Worm (Caenorhabditis elegans) whole organism, young adult: ENCODE results near the gene C56C10.7.

Source experiments
- C06A6.2 ChIP-seq: fragments of 200-800 bp; sonication (Bioruptor generic); conservative IDR thresholded peaks from 2 replicates; pipeline ENCODE4 v1.3.6; 2022; ENCODE audit warnings: missing genetic modification characterization, missing compliant biosample characterization
- D2030.7 ChIP-seq: fragments of 200-800 bp; sonication (Bioruptor generic); IDR thresholded peaks from 2 replicates; pipeline ENCODE4 v1.3.6; 2022; ENCODE audit warnings: missing genetic modification reagents, missing genetic modification characterization, missing compliant biosample characterization
- F10E7.11 ChIP-seq: sonication (generic microtip); optimal IDR thresholded peaks from 2 replicates; lab custom pipeline; 2017; ENCODE audit warnings: mild to moderate bottlenecking, missing genetic modification characterization, moderate library complexity, missing compliant biosample characterization
- F55B11.4 ChIP-seq: sonication (generic microtip); optimal IDR thresholded peaks from 2 replicates; lab custom pipeline; 2016; ENCODE audit warnings: missing compliant biosample characterization, missing genetic modification characterization, borderline replicate concordance; ENCODE audit not compliant: insufficient read depth
- F57A8.1 ChIP-seq: fragments of 200-800 bp; sonication (Bioruptor generic); optimal IDR thresholded peaks from 2 replicates; lab custom pipeline; 2018; ENCODE audit warnings: mild to moderate bottlenecking, missing genetic modification characterization, moderate library complexity, missing compliant biosample characterization
- K12H6.12 ChIP-seq: fragments of 200-800 bp; sonication (Bioruptor generic); optimal IDR thresholded peaks from 2 replicates; lab custom pipeline; 2018; ENCODE audit warnings: mild to moderate bottlenecking, missing genetic modification characterization, missing compliant biosample characterization
- T07F8.4 ChIP-seq: sonication (generic microtip); optimal IDR thresholded peaks from 2 replicates; lab custom pipeline; 2016; ENCODE audit warnings: mild to moderate bottlenecking, missing genetic modification characterization, moderate library complexity, missing compliant biosample characterization
- Y67H2A.10 ChIP-seq: fragments of 200-800 bp; sonication (Bioruptor generic); conservative IDR thresholded peaks from 2 replicates; pipeline ENCODE4 v1.3.6; 2022; ENCODE audit warnings: missing genetic modification reagents, missing genetic modification characterization, missing compliant biosample characterization
- Y79H2A.3 ChIP-seq: fragments of 200-800 bp; sonication (Bioruptor generic); conservative IDR thresholded peaks from 2 replicates; pipeline ENCODE4 v1.3.6; 2022; ENCODE audit warnings: missing genetic modification reagents, missing genetic modification characterization, missing compliant biosample characterization
- Y95B8A.8 ChIP-seq: fragments of 200-800 bp; sonication (Bioruptor generic); IDR thresholded peaks from 2 replicates; pipeline ENCODE4 v1.3.6; 2022; ENCODE audit warnings: missing genetic modification reagents, missing genetic modification characterization, missing compliant biosample characterization
- aptf-2 ChIP-seq: fragments of 200-800 bp; sonication (Bioruptor generic); conservative IDR thresholded peaks from 2 replicates; pipeline ENCODE4 v1.3.6; 2022; ENCODE audit warnings: missing genetic modification reagents, missing genetic modification characterization, missing compliant biosample characterization
- attf-3 ChIP-seq: fragments of 200-800 bp; sonication (Bioruptor generic); conservative IDR thresholded peaks from 2 replicates; pipeline ENCODE4 v1.3.6; 2022; ENCODE audit warnings: missing genetic modification reagents, missing genetic modification characterization, missing compliant biosample characterization
- bed-2 ChIP-seq: fragments of 200-800 bp; sonication (Bioruptor generic); IDR thresholded peaks from 2 replicates; pipeline ENCODE4 v1.3.6; 2022; ENCODE audit warnings: missing genetic modification reagents, missing genetic modification characterization, missing compliant biosample characterization
- cebp-2 ChIP-seq: fragments of 200-800 bp; sonication (Bioruptor generic); IDR thresholded peaks from 2 replicates; pipeline ENCODE4 v1.3.6; 2022; ENCODE audit warnings: missing genetic modification characterization, missing compliant biosample characterization
- ceh-40 ChIP-seq: fragments of 200-800 bp; sonication (Bioruptor generic); IDR thresholded peaks from 2 replicates; pipeline ENCODE4 v1.3.6; 2022; ENCODE audit warnings: missing genetic modification characterization, missing compliant biosample characterization
- die-1 ChIP-seq: sonication (generic microtip); optimal IDR thresholded peaks from 2 replicates; lab custom pipeline; 2016; ENCODE audit warnings: missing genotype, mild to moderate bottlenecking, missing genetic modification characterization, missing compliant biosample characterization
- dox-1 ChIP-seq: fragments of 200-800 bp; sonication (Bioruptor generic); IDR thresholded peaks from 2 replicates; pipeline ENCODE4 v1.3.6; 2022; ENCODE audit warnings: missing genetic modification reagents, missing genetic modification characterization, missing compliant biosample characterization
- dpff-1 ChIP-seq: sonication (generic microtip); optimal IDR thresholded peaks from 2 replicates; lab custom pipeline; 2017; ENCODE audit warnings: mild to moderate bottlenecking, missing genetic modification characterization, missing compliant biosample characterization
- dpl-1 ChIP-seq: fragments of 150-350 bp; optimal IDR thresholded peaks from 2 replicates; lab custom pipeline; 2014; ENCODE audit warnings: missing biosample characterization, missing genetic modification reagents, missing genetic modification characterization
- egl-44 ChIP-seq: fragments of 200-800 bp; sonication (Bioruptor generic); IDR thresholded peaks from 2 replicates; pipeline ENCODE4 v1.3.6; 2022; ENCODE audit warnings: missing genetic modification reagents, missing genetic modification characterization, missing compliant biosample characterization
- fkh-3 ChIP-seq: sonication (generic microtip); optimal IDR thresholded peaks from 2 replicates; lab custom pipeline; 2016; ENCODE audit warnings: mild to moderate bottlenecking, missing genetic modification characterization, missing compliant biosample characterization
- hlh-12 ChIP-seq: sonication (generic microtip); optimal IDR thresholded peaks from 2 replicates; lab custom pipeline; 2016; ENCODE audit warnings: missing genetic modification characterization, missing compliant biosample characterization
- hmg-1.2 ChIP-seq: fragments of 200-800 bp; sonication (Bioruptor generic); IDR thresholded peaks from 2 replicates; pipeline ENCODE4 v1.3.6; 2022; ENCODE audit warnings: missing genetic modification reagents, missing genetic modification characterization, missing compliant biosample characterization
- let-526 ChIP-seq: fragments of 200-800 bp; sonication (Bioruptor generic); IDR thresholded peaks from 2 replicates; pipeline ENCODE4 v1.3.6; 2022; ENCODE audit warnings: missing genetic modification reagents, missing genetic modification characterization, missing compliant biosample characterization
- let-607 ChIP-seq, 2 experiments: fragments of 200-800 bp in 1 of 2; sonication (Bioruptor generic) in 1 of 2; sonication (generic microtip) in 1 of 2; optimal IDR thresholded peaks; 2 replicates each; lab custom pipeline; 2016 to 2018; ENCODE audit warnings: mild to moderate bottlenecking in 2 of 2, missing compliant biosample characterization in 2 of 2, missing genetic modification characterization in 2 of 2, moderate library complexity in 2 of 2, missing genotype in 1 of 2
- lin-26 ChIP-seq: fragments of 200-800 bp; sonication (Bioruptor generic); IDR thresholded peaks from 2 replicates; pipeline ENCODE4 v1.3.6; 2022; ENCODE audit warnings: missing genetic modification reagents, missing genetic modification characterization, missing compliant biosample characterization
- lir-1 ChIP-seq: fragments of 200-800 bp; sonication (Bioruptor generic); conservative IDR thresholded peaks from 2 replicates; pipeline ENCODE4 v1.3.6; 2022; ENCODE audit warnings: missing genetic modification reagents, missing genetic modification characterization, missing compliant biosample characterization
- lsl-1 ChIP-seq: fragments of 200-800 bp; sonication (Bioruptor generic); optimal IDR thresholded peaks from 2 replicates; lab custom pipeline; 2018; ENCODE audit warnings: mild to moderate bottlenecking, missing genetic modification characterization, moderate library complexity, missing compliant biosample characterization
- lsy-27 ChIP-seq: sonication (generic microtip); optimal IDR thresholded peaks from 2 replicates; lab custom pipeline; 2017; ENCODE audit warnings: missing genetic modification characterization, mild to moderate bottlenecking, missing compliant biosample characterization, antibody characterized with exemption, missing genotype, borderline replicate concordance; ENCODE audit not compliant: insufficient read depth
- mcd-1 ChIP-seq: fragments of 200-800 bp; sonication (Bioruptor generic); IDR thresholded peaks from 2 replicates; pipeline ENCODE4 v1.3.6; 2022; ENCODE audit warnings: missing genetic modification reagents, missing genetic modification characterization, missing compliant biosample characterization
- mel-28 ChIP-seq: sonication (generic microtip); optimal IDR thresholded peaks from 2 replicates; lab custom pipeline; 2016; ENCODE audit warnings: borderline replicate concordance, mild to moderate bottlenecking, missing genetic modification characterization, missing compliant biosample characterization
- nhr-120 ChIP-seq: fragments of 200-800 bp; sonication (Bioruptor generic); IDR thresholded peaks from 2 replicates; pipeline ENCODE4 v1.3.6; 2022; ENCODE audit warnings: missing genetic modification characterization, missing compliant biosample characterization
- nhr-80 ChIP-seq: sonication (generic microtip); optimal IDR thresholded peaks from 2 replicates; lab custom pipeline; 2016; ENCODE audit warnings: missing genetic modification characterization, missing compliant biosample characterization
- pbrm-1 ChIP-seq: fragments of 200-800 bp; sonication (Bioruptor generic); IDR thresholded peaks from 2 replicates; pipeline ENCODE4 v1.3.6; 2022; ENCODE audit warnings: missing genetic modification reagents, missing genetic modification characterization, missing compliant biosample characterization
- rec-8 ChIP-seq, 2 experiments: sonication (generic microtip); optimal IDR thresholded peaks; 2 replicates each; lab custom pipeline; 2016; ENCODE audit warnings: mild to moderate bottlenecking in 2 of 2, missing genetic modification characterization in 2 of 2, missing genetic modification reagents in 2 of 2, missing genotype in 2 of 2, missing biosample characterization in 1 of 2, missing compliant biosample characterization in 1 of 2, moderate library complexity in 1 of 2
- snpc-4 ChIP-seq, 5 experiments: fragments of 150-350 bp in 1 of 5; sonication (generic microtip) in 4 of 5; optimal IDR thresholded peaks; 2 replicates each; lab custom pipeline; 2014 to 2018; ENCODE audit warnings: missing genetic modification characterization in 5 of 5, missing biosample characterization in 3 of 5, antibody characterized with exemption in 2 of 5, mild to moderate bottlenecking in 2 of 5, missing compliant biosample characterization in 2 of 5, missing genotype in 2 of 5, moderate library complexity in 2 of 5, missing genetic modification reagents in 1 of 5
- xnd-1 ChIP-seq: sonication (generic microtip); optimal IDR thresholded peaks from 2 replicates; lab custom pipeline; 2016; ENCODE audit warnings: missing genotype, missing genetic modification reagents, missing genetic modification characterization, missing compliant biosample characterization
- zfh-2 ChIP-seq: fragments of 200-800 bp; sonication (Bioruptor generic); conservative IDR thresholded peaks from 2 replicates; pipeline ENCODE4 v1.3.6; 2022; ENCODE audit warnings: missing genetic modification reagents, missing genetic modification characterization, missing compliant biosample characterization
- ztf-25 ChIP-seq: fragments of 200-800 bp; sonication (Bioruptor generic); IDR thresholded peaks from 2 replicates; pipeline ENCODE4 v1.3.6; 2022; ENCODE audit warnings: missing genetic modification reagents, missing genetic modification characterization, missing compliant biosample characterization
- ztf-26 ChIP-seq: sonication (generic microtip); optimal IDR thresholded peaks from 2 replicates; lab custom pipeline; 2017; ENCODE audit warnings: missing genetic modification characterization, missing compliant biosample characterization
- ztf-3 ChIP-seq: fragments of 200-800 bp; sonication (Bioruptor generic); optimal IDR thresholded peaks from 2 replicates; lab custom pipeline; 2018; ENCODE audit warnings: mild to moderate bottlenecking, missing genetic modification characterization, missing compliant biosample characterization
- ztf-6 ChIP-seq: fragments of 200-800 bp; sonication (Bioruptor generic); IDR thresholded peaks from 2 replicates; pipeline ENCODE4 v1.3.6; 2022; ENCODE audit warnings: missing genetic modification reagents, missing genetic modification characterization, missing compliant biosample characterization

The C56C10.7 gene

DNA sequence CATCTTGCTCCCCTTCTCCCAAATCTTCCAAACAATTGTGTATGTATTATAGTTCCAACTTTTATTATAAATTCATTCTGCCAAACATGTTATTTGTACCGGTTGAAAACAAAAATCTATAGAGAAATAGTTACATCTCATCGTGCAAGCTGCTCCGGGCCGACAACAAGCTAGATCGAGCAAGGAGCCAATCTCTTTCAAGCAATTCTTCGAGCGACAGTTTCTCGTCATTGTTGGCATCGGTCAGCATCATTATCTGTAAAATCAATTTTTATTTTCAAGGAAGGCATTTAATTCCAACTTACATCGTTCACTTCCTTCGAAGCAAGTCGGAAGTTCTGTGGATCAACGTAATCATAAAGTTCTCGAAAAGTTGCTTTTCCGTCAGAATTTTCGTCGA is 3.6 kb upstream of the C56C10.7 start (continued):
- TF ChIP-seq xnd-1 (tag; lab: Kevin White, UChicago) (no peak), snpc-4 (GFP tag; optimal IDR thresholded peaks at IDR 0.05; lab: Kevin White, UChicago) (no peak), snpc-4 (tag; optimal IDR thresholded peaks at IDR 0.05; lab: Kevin White, UChicago) (no peak), ceh-40 (GFP tag; lab: Robert Waterston, UW) (no peak), ztf-25 (GFP tag; lab: Robert Waterston, UW) (no peak), let-526 (GFP tag; lab: Robert Waterston, UW) (no peak), ztf-6 (GFP tag; lab: Robert Waterston, UW) (no peak), hmg-1.2 (peak; percentile 21; the same call in 1 of the 2 replicates)

DNA sequence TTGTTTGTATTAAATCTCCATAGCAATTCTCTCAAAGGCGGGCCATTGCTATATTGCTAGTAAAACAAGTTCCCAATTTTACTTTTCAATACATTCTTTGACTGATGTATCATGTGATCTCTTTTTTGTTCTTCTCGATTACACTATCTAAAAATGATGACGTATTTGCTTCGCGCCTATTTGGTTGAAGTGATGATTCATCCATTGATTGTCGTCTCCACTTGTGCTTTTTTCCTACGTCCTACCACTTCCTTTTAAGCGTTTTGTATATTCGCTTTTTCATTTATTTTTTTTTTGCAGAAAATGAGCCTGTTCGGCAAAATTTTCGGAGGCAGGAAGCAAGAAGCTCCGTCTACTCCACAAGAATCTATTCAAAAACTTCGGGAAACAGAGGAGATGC is 2.0 kb upstream of the C56C10.7 start, which contains the start of gene vps-32.1:
vps-32.1 (plus strand) TSS at position 301 of the 400 bp plus-strand sequence.
- 0 out of 2 replicates have a peak, but pooled peaks have one; percentile 19 for TF ChIP-seq lin-26 (GFP tag; lab: Robert Waterston, UW)
- TF ChIP-seq lsl-1 = no peak
- no peak for TF ChIP-seq xnd-1 (tag; lab: Kevin White, UChicago)
- no peak for TF ChIP-seq Y95B8A.8 (GFP tag; lab: Robert Waterston, UW)

DNA sequence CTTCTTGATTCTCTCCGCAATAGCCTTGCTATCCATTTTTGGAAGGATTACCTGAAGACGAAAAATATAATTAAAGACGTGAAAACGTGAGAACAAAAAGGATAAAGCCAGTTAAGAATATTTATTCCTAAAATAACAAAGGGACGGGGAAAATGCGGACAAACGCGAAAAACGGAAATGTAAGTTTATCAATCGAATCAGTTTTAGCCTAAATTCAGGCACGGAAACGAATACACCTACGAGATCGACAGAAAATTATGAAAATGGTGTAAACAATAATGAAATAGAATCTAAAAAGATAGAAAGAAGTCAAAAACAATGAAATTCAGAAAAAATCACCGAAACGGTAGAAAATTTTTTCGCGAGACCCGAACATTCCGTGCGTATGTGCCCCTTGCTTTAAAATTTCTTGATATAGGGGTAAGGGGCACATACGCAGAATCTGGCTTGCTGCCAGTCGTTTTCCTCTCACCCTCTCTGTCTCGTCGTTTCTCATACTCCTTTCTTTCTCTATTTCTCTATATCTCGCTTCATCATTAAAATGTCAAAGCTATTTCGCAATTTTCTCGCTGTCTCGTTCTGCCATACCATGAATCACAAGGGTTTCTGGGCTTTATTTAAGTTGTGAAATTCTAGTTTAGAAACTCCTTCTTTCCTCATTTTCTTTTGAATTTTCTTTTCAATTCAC is 1.4 kb upstream of the C56C10.7 start, which contains the start of gene icd-1:
icd-1 (minus strand) TSS at position 51 of the 688 bp plus-strand sequence.
- TF ChIP-seq aptf-2 = 0 out of 2 replicates have a peak, but pooled peaks have one; percentile 13
- TF ChIP-seq lir-1 (GFP tag; lab: Robert Waterston, UW) = peak; percentile 85
- no peak for TF ChIP-seq hlh-12 (tag; lab: Kevin White, UChicago)
- TF ChIP-seq egl-44 (GFP tag; lab: Robert Waterston, UW) = 0 out of 2 replicates have a peak, but pooled peaks have one; percentile 33
- TF ChIP-seq C06A6.2 (GFP tag; lab: Robert Waterston, UW) = peak; percentile 84
- no peak for TF ChIP-seq fkh-3 (tag; lab: Kevin White, UChicago)
- TF ChIP-seq K12H6.12 (tag; lab: Kevin White, UChicago) = peak; percentile 91
- peak; percentile 84 for TF ChIP-seq zfh-2 (GFP tag; lab: Robert Waterston, UW)
- TF ChIP-seq dpff-1 (tag; lab: Kevin White, UChicago) = no peak
- peak; percentile 85 for TF ChIP-seq Y67H2A.10 (GFP tag; lab: Robert Waterston, UW)
- TF ChIP-seq ztf-3 (GFP tag; lab: Kevin White, UChicago) = peak; percentile 30
- no peak for TF ChIP-seq mel-28 (tag; lab: Kevin White, UChicago)
- no peak for TF ChIP-seq F57A8.1
- peak; percentile 83 for TF ChIP-seq Y95B8A.8 (GFP tag; lab: Robert Waterston, UW)
- peak; percentile 53 to 80 for TF ChIP-seq let-607 (tag; optimal IDR thresholded peaks at IDR 0.05; lab: Kevin White, UChicago)
- peak in 1 of 2 experiments; percentile 65 for TF ChIP-seq rec-8 (tag; optimal IDR thresholded peaks at IDR 0.05; lab: Kevin White, UChicago)
- peak; percentile 88 for TF ChIP-seq ztf-26 (tag; lab: Kevin White, UChicago)
- no peak; the same call in 1 of the 2 replicates for TF ChIP-seq Y79H2A.3 (GFP tag; lab: Robert Waterston, UW)
- no peak for TF ChIP-seq bed-2 (GFP tag; lab: Robert Waterston, UW)
- TF ChIP-seq F55B11.4 (tag; lab: Kevin White, UChicago) = no peak
- peak; percentile 89 for TF ChIP-seq D2030.7
- TF ChIP-seq lsy-27 = no peak
- TF ChIP-seq pbrm-1 (GFP tag; lab: Robert Waterston, UW) = peak; percentile 97
- peak; percentile 36 for TF ChIP-seq dpl-1 (GFP tag; lab: Kevin White, UChicago)
- TF ChIP-seq ztf-6 (GFP tag; lab: Robert Waterston, UW) = 0 out of 2 replicates have a peak, but pooled peaks have one; percentile 37
- peak; percentile 93 for TF ChIP-seq mcd-1 (GFP tag; lab: Robert Waterston, UW)
- no peak for TF ChIP-seq T07F8.4 (tag; lab: Kevin White, UChicago)
- TF ChIP-seq F10E7.11 = peak; percentile 16
- no peak for TF ChIP-seq nhr-120 (GFP tag; lab: Robert Waterston, UW)
- TF ChIP-seq die-1 = no peak
- peak; percentile 69 for TF ChIP-seq nhr-80 (tag; lab: Kevin White, UChicago)
- TF ChIP-seq cebp-2 (GFP tag; lab: Robert Waterston, UW) = 0 out of 2 replicates have a peak, but pooled peaks have one; percentile 55
- peak; percentile 72; the same call in 1 of the 2 replicates for TF ChIP-seq attf-3 (GFP tag; lab: Robert Waterston, UW)
- TF ChIP-seq dox-1 = peak; percentile 95
